Fruit fly (Drosophila melanogaster): ENCODE data around the gene ect.

Gene ect

DNA sequence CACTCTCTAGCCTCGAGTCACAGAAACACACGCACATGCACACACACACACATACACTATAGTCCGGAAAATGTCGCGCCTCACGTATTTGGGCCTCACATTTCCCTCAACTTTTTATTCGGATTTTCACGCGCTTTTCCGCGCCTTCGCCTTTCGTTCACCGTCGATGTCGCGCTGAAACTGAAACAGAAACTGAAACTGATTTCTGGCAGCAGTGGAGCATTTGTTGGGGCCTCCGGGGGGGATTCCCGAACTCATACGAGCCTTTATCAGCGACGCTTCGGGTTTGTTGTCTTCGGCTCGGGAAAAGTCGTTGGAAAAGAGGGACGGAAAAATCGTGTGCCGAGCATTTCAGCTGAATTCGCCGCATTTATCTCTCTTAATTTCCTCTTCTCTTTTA, 15.7 kb downstream of the ect start, which contains the start of gene dpr10 (continued):
- TF ChIP-seq slp2 (GFP tag; optimal IDR thresholded peaks at IDR 0.05) (no peak), nmo (GFP tag; optimal IDR thresholded peaks at IDR 0.05) (no peak), lov (optimal IDR thresholded peaks at IDR 0.05) (no peak), lov (GFP tag; IDR thresholded peaks at IDR 0.05) (no peak), ssp (GFP tag; IDR thresholded peaks at IDR 0.05) (no peak), Deaf1 (tag; optimal IDR thresholded peaks at IDR 0.05) (peak; percentile 99), Antp (GFP tag; optimal IDR thresholded peaks at IDR 0.05) (no peak), salm (tag; optimal IDR thresholded peaks at IDR 0.05) (no peak), lmd (GFP tag; IDR thresholded peaks at IDR 0.05) (no peak), pb (GFP tag; optimal IDR thresholded peaks at IDR 0.05) (no peak), CG7839 (tag; optimal IDR thresholded peaks at IDR 0.05) (no peak), CG10543 (GFP tag; optimal IDR thresholded peaks at IDR 0.05) (peak; percentile 37), CG6683 (GFP tag; optimal IDR thresholded peaks at IDR 0.05) (no peak), CG10147 (GFP tag; optimal IDR thresholded peaks at IDR 0.05) (no peak), CG8290 (GFP tag; optimal IDR thresholded peaks at IDR 0.05) (no peak), CG8290 (tag; optimal IDR thresholded peaks at IDR 0.05) (peak in 1 of 2 experiments; percentile 51), pita (GFP tag; optimal IDR thresholded peaks at IDR 0.05) (no peak), danr (GFP tag; IDR thresholded peaks at IDR 0.05) (no peak), CG13424 (tag; optimal IDR thresholded peaks at IDR 0.05) (no peak), Mes4 (GFP tag; optimal IDR thresholded peaks at IDR 0.05) (no peak), Myb (GFP tag; optimal IDR thresholded peaks at IDR 0.05) (no peak), ara (GFP tag; IDR thresholded peaks at IDR 0.05) (no peak), ftz-f1 (GFP tag; optimal IDR thresholded peaks at IDR 0.05) (peak; percentile 4), zen2 (GFP tag; IDR thresholded peaks at IDR 0.05; ENCODE audit: partially characterized antibody) (0 out of 3 replicates have a peak, but pooled peaks have one; percentile 39), vfl (GFP tag; optimal IDR thresholded peaks at IDR 0.05) (no peak), ttk (GFP tag; IDR thresholded peaks at IDR 0.05) (no peak), CG11093 (GFP tag; IDR thresholded peaks at IDR 0.05) (no peak), Trl (optimal IDR thresholded peaks at IDR 0.05) (peak; percentile 18 to 38), Trl (GFP tag; optimal IDR thresholded peaks at IDR 0.05) (no peak), Vsx1 (GFP tag; optimal IDR thresholded peaks at IDR 0.05) (no peak), twi (tag; optimal IDR thresholded peaks at IDR 0.05) (no peak), pho (GFP tag; optimal IDR thresholded peaks at IDR 0.05) (no peak), CG14710 (tag; optimal IDR thresholded peaks at IDR 0.05) (no peak), vvl (GFP tag; IDR thresholded peaks at IDR 0.05) (no peak; the same call in 1 of the 2 replicates), Ada2b (GFP tag; IDR thresholded peaks at IDR 0.05) (no peak), CG17829 (tag; optimal IDR thresholded peaks at IDR 0.05) (no peak), CG18476 (GFP tag; optimal IDR thresholded peaks at IDR 0.05) (no peak), scrt (GFP tag; optimal IDR thresholded peaks at IDR 0.05) (peak; percentile 40), hbn (GFP tag; IDR thresholded peaks at IDR 0.05; ENCODE audit: partially characterized antibody) (no peak), Camta (GFP tag; optimal IDR thresholded peaks at IDR 0.05) (no peak), Six4 (GFP tag; optimal IDR thresholded peaks at IDR 0.05) (no peak), Gug (GFP tag; IDR thresholded peaks at IDR 0.05) (no peak), CG16813 (GFP tag; IDR thresholded peaks at IDR 0.05; ENCODE audit: partially characterized antibody) (no peak), zen (tag; optimal IDR thresholded peaks at IDR 0.05) (no peak), cg (GFP tag; optimal IDR thresholded peaks at IDR 0.05) (peak; percentile 22), CG3726 (GFP tag; IDR thresholded peaks at IDR 0.05) (no peak), sisA (GFP tag; IDR thresholded peaks at IDR 0.05) (no peak), Jarid2 (GFP tag; optimal IDR thresholded peaks at IDR 0.05) (peak; percentile 80), peb (GFP tag; IDR thresholded peaks at IDR 0.05) (no peak), CG17186 (GFP tag; optimal IDR thresholded peaks at IDR 0.05) (no peak), chinmo (GFP tag; IDR thresholded peaks at IDR 0.05; ENCODE audit: partially characterized antibody) (no peak), bigmax (GFP tag; optimal IDR thresholded peaks at IDR 0.05) (no peak), emc (GFP tag; optimal IDR thresholded peaks at IDR 0.05) (no peak)
